Fruit fly (Drosophila melanogaster) whole organism, embryonic: Measurements from ENCODE around the gene mAChR-C.
A peak's percentile ranks its signal among the peaks of the same experiment; 100 is the strongest.

Experiments
- Aef1 ChIP-seq: fragments of 200-800 bp; sonication (Bioruptor generic); IDR thresholded peaks from 3 replicates; pipeline ENCODE4 v1.3.6; 2022; ENCODE audit warnings: missing biosample characterization, missing genetic modification characterization
- Blimp-1 ChIP-seq: fragments of 200-800 bp; sonication (Bioruptor generic); optimal IDR thresholded peaks from 3 replicates; lab custom pipeline; 2018; ENCODE audit warnings: missing biosample characterization, missing genetic modification characterization, mild to moderate bottlenecking, moderate library complexity, missing genetic modification reagents
- CG11247 ChIP-seq: fragments of 200-800 bp; sonication (Bioruptor generic); IDR thresholded peaks from 2 replicates; pipeline ENCODE4 v1.3.6; 2022; ENCODE audit warnings: missing biosample characterization, missing genetic modification characterization
- CG13287 ChIP-seq: fragments of 200-800 bp; sonication (Bioruptor generic); IDR thresholded peaks from 2 replicates; pipeline ENCODE4 v1.3.6; 2022; ENCODE audit warnings: missing biosample characterization, missing genetic modification characterization; ENCODE audit not compliant: partially characterized antibody
- CG15696 ChIP-seq: fragments of 200-800 bp; sonication (Bioruptor generic); optimal IDR thresholded peaks from 2 replicates; lab custom pipeline; 2019; ENCODE audit warnings: missing biosample characterization, mild to moderate bottlenecking, missing genetic modification characterization, moderate library complexity
- CG17328 ChIP-seq: fragments of 200-800 bp; sonication (Bioruptor generic); IDR thresholded peaks from 2 replicates; pipeline ENCODE4 v1.3.6; 2022; ENCODE audit warnings: missing biosample characterization, missing genetic modification characterization
- CG17802 ChIP-seq: fragments of 200-800 bp; sonication (Bioruptor generic); optimal IDR thresholded peaks from 2 replicates; lab custom pipeline; 2018; ENCODE audit warnings: missing biosample characterization, mild to moderate bottlenecking, missing genetic modification characterization, moderate library complexity
- CG2202 ChIP-seq: fragments of 200-800 bp; sonication (Bioruptor generic); optimal IDR thresholded peaks from 2 replicates; lab custom pipeline; 2018; ENCODE audit warnings: missing biosample characterization, mild to moderate bottlenecking, missing genetic modification characterization
- CG2678 ChIP-seq: fragments of 200-800 bp; sonication (Bioruptor generic); optimal IDR thresholded peaks from 3 replicates; lab custom pipeline; 2019; ENCODE audit warnings: missing biosample characterization, mild to moderate bottlenecking, missing genetic modification characterization, moderate library complexity
- CG6175 ChIP-seq: fragments of 200-800 bp; sonication (Bioruptor generic); IDR thresholded peaks from 3 replicates; pipeline ENCODE4 v1.3.6; 2022; ENCODE audit warnings: missing biosample characterization, missing genetic modification characterization
- CG7556 ChIP-seq: fragments of 200-800 bp; sonication (Bioruptor generic); optimal IDR thresholded peaks from 2 replicates; lab custom pipeline; 2017; ENCODE audit warnings: missing biosample characterization, mild to moderate bottlenecking, missing genetic modification characterization
- CG8478 ChIP-seq: fragments of >200 bp; optimal IDR thresholded peaks from 2 replicates; lab custom pipeline; 2018
- CG9817 ChIP-seq: fragments of 200-800 bp; sonication (Bioruptor generic); optimal IDR thresholded peaks from 2 replicates; lab custom pipeline; 2018; ENCODE audit warnings: missing biosample characterization, mild to moderate bottlenecking, missing genetic modification characterization, moderate library complexity
- Chrac-16 ChIP-seq: fragments of 200-800 bp; sonication (Bioruptor generic); optimal IDR thresholded peaks from 3 replicates; lab custom pipeline; 2016; ENCODE audit warnings: missing biosample characterization, missing genetic modification characterization
- CrebB ChIP-seq: fragments of 200-800 bp; sonication (Bioruptor generic); optimal IDR thresholded peaks from 3 replicates; lab custom pipeline; 2018; ENCODE audit warnings: missing biosample characterization, mild to moderate bottlenecking, missing genetic modification characterization
- Dbx ChIP-seq: fragments of 200-800 bp; sonication (Bioruptor generic); IDR thresholded peaks from 3 replicates; pipeline ENCODE4 v1.3.6; 2022; ENCODE audit warnings: missing biosample characterization, missing genetic modification characterization
- Ets97D ChIP-seq: fragments of 200-800 bp; sonication (Bioruptor generic); optimal IDR thresholded peaks from 3 replicates; lab custom pipeline; 2016; ENCODE audit warnings: missing biosample characterization, missing genetic modification characterization
- Fer1 ChIP-seq: fragments of 200-800 bp; sonication (Bioruptor generic); optimal IDR thresholded peaks from 2 replicates; lab custom pipeline; 2017; ENCODE audit warnings: missing biosample characterization, mild to moderate bottlenecking, missing genetic modification characterization
- GATAe ChIP-seq: fragments of 200-800 bp; sonication (Bioruptor generic); conservative IDR thresholded peaks from 2 replicates; pipeline ENCODE4 v1.3.6; 2022; ENCODE audit warnings: missing biosample characterization, missing genetic modification characterization
- HmgZ ChIP-seq: fragments of 200-800 bp; sonication (Bioruptor generic); optimal IDR thresholded peaks from 2 replicates; lab custom pipeline; 2018; ENCODE audit warnings: missing biosample characterization, mild to moderate bottlenecking, missing genetic modification characterization
- Hr39 ChIP-seq: fragments of >200 bp; optimal IDR thresholded peaks from 2 replicates; lab custom pipeline; 2017
- Jarid2 ChIP-seq: fragments of 200-800 bp; sonication (Bioruptor generic); optimal IDR thresholded peaks from 3 replicates; lab custom pipeline; 2017; ENCODE audit warnings: mild to moderate bottlenecking, missing biosample characterization, missing genetic modification reagents, missing genetic modification characterization
- Mrtf ChIP-seq: fragments of 200-800 bp; sonication (Bioruptor generic); IDR thresholded peaks from 3 replicates; pipeline ENCODE4 v1.3.6; 2022; ENCODE audit warnings: missing biosample characterization, missing genetic modification characterization
- Opbp ChIP-seq: fragments of 200-800 bp; sonication (Bioruptor generic); IDR thresholded peaks from 3 replicates; pipeline ENCODE4 v1.3.6; 2022; ENCODE audit warnings: missing biosample characterization, missing genetic modification characterization; ENCODE audit not compliant: partially characterized antibody
- Usf ChIP-seq: fragments of 200-800 bp; sonication (Bioruptor generic); optimal IDR thresholded peaks from 2 replicates; lab custom pipeline; 2017; ENCODE audit warnings: missing genotype, missing biosample characterization, missing genetic modification characterization
- abd-A ChIP-seq: fragments of 200-800 bp; sonication (Bioruptor generic); optimal IDR thresholded peaks from 3 replicates; lab custom pipeline; 2019; ENCODE audit warnings: missing biosample characterization, mild to moderate bottlenecking, missing genetic modification characterization, moderate library complexity
- al ChIP-seq: fragments of 200-800 bp; sonication (Bioruptor generic); IDR thresholded peaks from 2 replicates; pipeline ENCODE4 v1.3.6; 2022; ENCODE audit warnings: missing biosample characterization, missing genetic modification characterization
- ato ChIP-seq: fragments of 200-800 bp; sonication (Bioruptor generic); IDR thresholded peaks from 2 replicates; pipeline ENCODE4 v1.3.6; 2022; ENCODE audit warnings: missing biosample characterization, missing genetic modification characterization; ENCODE audit not compliant: partially characterized antibody
- bbx ChIP-seq: fragments of 200-800 bp; sonication (Bioruptor generic); IDR thresholded peaks from 2 replicates; pipeline ENCODE4 v1.3.6; 2022; ENCODE audit warnings: missing biosample characterization, missing genetic modification characterization; ENCODE audit not compliant: partially characterized antibody
- bcd ChIP-seq: fragments of 200-800 bp; sonication (Bioruptor generic); optimal IDR thresholded peaks from 2 replicates; lab custom pipeline; 2017; ENCODE audit warnings: missing biosample characterization, mild to moderate bottlenecking, missing genetic modification characterization
- crol ChIP-seq: fragments of 200-800 bp; sonication (Bioruptor generic); IDR thresholded peaks from 2 replicates; pipeline ENCODE4 v1.3.6; 2022; ENCODE audit warnings: missing biosample characterization, missing genetic modification characterization
- dysf ChIP-seq: fragments of 200-800 bp; sonication (Bioruptor generic); IDR thresholded peaks from 3 replicates; pipeline ENCODE4 v1.3.6; 2022; ENCODE audit warnings: missing biosample characterization, missing genetic modification characterization
- gcm ChIP-seq: fragments of 200-800 bp; sonication (Bioruptor generic); optimal IDR thresholded peaks from 2 replicates; lab custom pipeline; 2019; ENCODE audit warnings: missing biosample characterization, mild to moderate bottlenecking, missing genetic modification characterization, moderate library complexity
- gfzf ChIP-seq: fragments of 200-800 bp; sonication (Bioruptor generic); optimal IDR thresholded peaks from 2 replicates; lab custom pipeline; 2016; ENCODE audit warnings: missing biosample characterization, mild to moderate bottlenecking, missing genetic modification characterization, moderate library complexity
- hb ChIP-seq: fragments of 200-800 bp; sonication (Bioruptor generic); IDR thresholded peaks from 3 replicates; pipeline ENCODE4 v1.3.6; 2022; ENCODE audit warnings: missing biosample characterization, missing genetic modification characterization; ENCODE audit not compliant: partially characterized antibody
- her ChIP-seq: fragments of 200-800 bp; sonication (Bioruptor generic); optimal IDR thresholded peaks from 2 replicates; lab custom pipeline; 2016; ENCODE audit warnings: missing biosample characterization, missing genetic modification characterization
- kay ChIP-seq: fragments of 200-800 bp; sonication (Bioruptor generic); optimal IDR thresholded peaks from 2 replicates; lab custom pipeline; 2016; ENCODE audit warnings: missing biosample characterization, missing genetic modification characterization
- knrl ChIP-seq: fragments of 200-800 bp; sonication (Bioruptor generic); IDR thresholded peaks from 3 replicates; pipeline ENCODE4 v1.3.6; 2022; ENCODE audit warnings: missing biosample characterization, missing genetic modification characterization; ENCODE audit not compliant: partially characterized antibody
- lbe ChIP-seq: fragments of 200-800 bp; sonication (Bioruptor generic); optimal IDR thresholded peaks from 2 replicates; lab custom pipeline; 2016; ENCODE audit warnings: missing biosample characterization, mild to moderate bottlenecking, missing genetic modification characterization
- onecut ChIP-seq: fragments of 200-800 bp; sonication (Bioruptor generic); IDR thresholded peaks from 2 replicates; pipeline ENCODE4 v1.3.6; 2022; ENCODE audit warnings: missing biosample characterization, missing genetic modification characterization
- peb ChIP-seq: fragments of 200-800 bp; sonication (Bioruptor generic); IDR thresholded peaks from 2 replicates; pipeline ENCODE4 v1.3.6; 2022; ENCODE audit warnings: missing biosample characterization, missing genetic modification characterization
- sd ChIP-seq: fragments of 200-800 bp; sonication (Bioruptor generic); optimal IDR thresholded peaks from 3 replicates; lab custom pipeline; 2018; ENCODE audit warnings: missing biosample characterization, mild to moderate bottlenecking, missing genetic modification characterization, moderate library complexity
- shn ChIP-seq: fragments of 200-800 bp; sonication (Bioruptor generic); optimal IDR thresholded peaks from 3 replicates; lab custom pipeline; 2016; ENCODE audit warnings: missing biosample characterization, missing genetic modification characterization
- slbo ChIP-seq: fragments of 200-800 bp; sonication (Bioruptor generic); IDR thresholded peaks from 2 replicates; pipeline ENCODE4 v1.3.6; 2022; ENCODE audit warnings: missing biosample characterization, missing genetic modification characterization
- tin ChIP-seq: fragments of 200-800 bp; sonication (Bioruptor generic); optimal IDR thresholded peaks from 3 replicates; lab custom pipeline; 2016; ENCODE audit warnings: missing biosample characterization, missing genetic modification characterization
- tio ChIP-seq: fragments of 200-800 bp; sonication (Bioruptor generic); optimal IDR thresholded peaks from 2 replicates; lab custom pipeline; 2017; ENCODE audit warnings: missing biosample characterization, missing genetic modification characterization, inconsistent platforms
- twi ChIP-seq: fragments of 200-800 bp; optimal IDR thresholded peaks from 2 replicates; lab custom pipeline; 2019; ENCODE audit warnings: missing biosample characterization, mild to moderate bottlenecking, missing genetic modification characterization, moderate library complexity
- zfh2 ChIP-seq: fragments of 200-800 bp; sonication (Bioruptor generic); optimal IDR thresholded peaks from 2 replicates; lab custom pipeline; 2016; ENCODE audit warnings: missing biosample characterization, missing genetic modification characterization

mAChR-C gene

DNA sequence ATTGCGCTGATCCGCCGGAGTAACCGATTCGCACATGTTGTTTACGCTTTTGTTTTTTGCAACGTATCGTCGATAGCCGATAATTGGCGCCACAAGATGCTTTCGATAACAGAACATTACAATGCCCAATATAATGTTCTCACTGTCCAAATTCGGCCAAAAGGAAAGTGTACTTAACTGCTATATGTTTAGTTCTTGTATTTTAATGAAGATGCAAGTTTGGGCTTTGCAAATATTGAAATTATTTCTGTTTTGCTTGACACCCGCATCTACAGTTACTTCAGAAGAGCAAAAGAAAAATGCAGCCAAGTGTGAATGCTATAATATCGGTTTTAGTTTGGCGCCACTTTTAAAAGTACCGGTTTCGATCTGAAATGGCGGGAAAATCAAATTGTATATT lies 20.1 kb upstream of the mAChR-C start (continued):
- TF ChIP-seq lbe (GFP tag; lab: Kevin White, UChicago) (peak; percentile 79), CG15696 (peak; percentile 88), Hr39 (no peak), dysf (GFP tag; lab: Robert Waterston, UW) (peak; percentile 92), CG17802 (tag; lab: Kevin White, UChicago) (peak; percentile 91), gcm (peak; percentile 83), CG2678 (tag; lab: Kevin White, UChicago) (peak; percentile 95), tio (GFP tag; lab: Kevin White, UChicago) (peak; percentile 88), gfzf (GFP tag; lab: Kevin White, UChicago) (peak; percentile 38)
- TF ChIP-seq, all 482 proteins: peak for 428

DNA sequence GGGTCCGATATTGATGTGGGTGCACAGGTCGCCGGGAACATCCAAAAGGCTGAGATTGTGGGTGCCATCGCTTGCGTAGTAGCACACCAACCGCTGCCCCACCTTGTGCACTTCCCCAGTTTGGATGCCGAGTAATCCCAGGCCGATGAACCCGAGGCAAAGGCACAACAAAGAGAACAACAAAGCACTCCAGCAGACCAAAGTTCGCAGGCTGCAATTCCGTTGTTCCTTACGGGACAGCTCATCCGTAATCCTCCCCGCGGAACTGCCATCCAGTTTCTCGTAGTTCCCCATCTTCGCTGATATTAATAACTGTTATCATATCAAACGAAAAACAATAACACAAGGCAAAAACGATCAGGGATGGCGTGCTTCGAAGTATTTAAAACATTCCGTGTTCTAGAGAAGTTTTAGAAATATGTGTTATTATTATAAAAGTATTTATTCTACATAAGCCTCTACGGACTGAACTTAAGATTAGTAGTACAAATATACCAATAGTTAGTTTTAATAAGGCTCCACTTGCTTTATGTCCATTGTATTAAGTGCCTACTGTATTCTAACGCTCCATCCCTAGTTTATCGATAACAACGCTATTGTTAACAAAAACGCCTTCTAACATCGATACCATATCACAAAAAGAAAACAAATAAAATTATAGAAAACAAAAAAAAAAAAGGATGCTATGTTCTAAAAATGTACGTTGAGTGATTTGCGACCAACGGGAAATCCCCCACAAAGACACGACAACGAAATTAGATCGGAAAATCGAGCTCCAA lies 16.9 kb upstream of the mAChR-C start, which contains the start of the genes Cht11 and CG4558:
TSS of gene Cht11 (minus strand) at position 340 of the 779 bp plus-strand sequence.
TSS of gene CG4558 (plus strand) at position 593 of the 779 bp plus-strand sequence.
- TF ChIP-seq CG17328 (GFP tag; lab: Robert Waterston, UW): peak; percentile 82
- peak; percentile 8 for TF ChIP-seq Jarid2 (GFP tag; lab: Kevin White, UChicago)
- TF ChIP-seq Blimp-1 (GFP tag; lab: Kevin White, UChicago): peak; percentile 74
- TF ChIP-seq al (GFP tag; lab: Robert Waterston, UW): peak; percentile 77
- peak; percentile 74 for TF ChIP-seq sd
- TF ChIP-seq Fer1 (GFP tag; lab: Kevin White, UChicago): peak; percentile 79
- peak; percentile 78 for TF ChIP-seq bcd (GFP tag; lab: Kevin White, UChicago)
- TF ChIP-seq CrebB (tag; lab: Kevin White, UChicago): peak; percentile 49
- TF ChIP-seq GATAe (GFP tag; lab: Robert Waterston, UW): peak; percentile 62
- 0 out of 3 replicates have a peak, but pooled peaks have one; percentile 42 for TF ChIP-seq hb
- peak; percentile 76; the same call in 2 of the 3 replicates for TF ChIP-seq Mrtf (GFP tag; lab: Robert Waterston, UW)
- peak; percentile 81 for TF ChIP-seq Chrac-16 (GFP tag; lab: Kevin White, UChicago)
- peak; percentile 47 for TF ChIP-seq twi (tag; lab: Kevin White, UChicago)
- peak; percentile 60 for TF ChIP-seq Usf (GFP tag; lab: Kevin White, UChicago)
- TF ChIP-seq HmgZ (tag; lab: Kevin White, UChicago): peak; percentile 87
- peak; percentile 27 for TF ChIP-seq shn (GFP tag; lab: Kevin White, UChicago)
- peak; percentile 49 for TF ChIP-seq abd-A
- peak; percentile 56 for TF ChIP-seq onecut (GFP tag; lab: Robert Waterston, UW)
- TF ChIP-seq slbo (GFP tag; lab: Robert Waterston, UW): peak; percentile 91
- peak; percentile 53 for TF ChIP-seq CG2202
- TF ChIP-seq Dbx: peak; percentile 88
- TF ChIP-seq Opbp: 0 out of 3 replicates have a peak, but pooled peaks have one; percentile 17
- peak; percentile 83 for TF ChIP-seq CG9817 (tag; lab: Kevin White, UChicago)
- peak; percentile 70 for TF ChIP-seq peb (GFP tag; lab: Robert Waterston, UW)
- peak; percentile 50; the same call in 1 of the 2 replicates for TF ChIP-seq bbx (GFP tag; lab: Robert Waterston, UW)
- TF ChIP-seq gcm: peak; percentile 68
- TF ChIP-seq zfh2 (GFP tag; lab: Kevin White, UChicago): peak; percentile 72
- TF ChIP-seq CG6175 (GFP tag; lab: Robert Waterston, UW): peak; percentile 47; the same call in 1 of the 3 replicates
- TF ChIP-seq Aef1 (GFP tag; lab: Robert Waterston, UW): peak; percentile 81
- TF ChIP-seq CG11247: peak; percentile 76
- no peak for TF ChIP-seq crol (GFP tag; lab: Robert Waterston, UW)
- TF ChIP-seq kay: peak; percentile 77
- peak; percentile 75 for TF ChIP-seq CG7556 (GFP tag; lab: Kevin White, UChicago)
- TF ChIP-seq CG13287 (GFP tag; lab: Robert Waterston, UW): peak; percentile 70
- TF ChIP-seq her (GFP tag; lab: Kevin White, UChicago): no peak
- TF ChIP-seq ato: no peak
- TF ChIP-seq CG8478 (lab: Kevin White, UChicago): no peak
- TF ChIP-seq knrl (GFP tag; lab: Robert Waterston, UW): peak; percentile 44; the same call in 2 of the 3 replicates
- TF ChIP-seq tin (GFP tag; lab: Kevin White, UChicago): peak; percentile 80
- TF ChIP-seq Ets97D: peak; percentile 54
